Worm (Caenorhabditis elegans): Measurements from ENCODE around the gene Y6G8.8.

- TF ChIP-seq nhr-2 (tag; optimal IDR thresholded peaks at IDR 0.05) (no peak), nhr-237 (tag; optimal IDR thresholded peaks at IDR 0.05) (no peak), snpc-4 (tag; optimal IDR thresholded peaks at IDR 0.05) (no peak), nhr-12 (tag; optimal IDR thresholded peaks at IDR 0.05) (no peak), nhr-76 (tag; optimal IDR thresholded peaks at IDR 0.05) (no peak), nhr-28 (tag; optimal IDR thresholded peaks at IDR 0.05) (no peak), pha-4 (tag; optimal IDR thresholded peaks at IDR 0.05) (no peak), hlh-1 (tag; optimal IDR thresholded peaks at IDR 0.05) (no peak), blmp-1 (tag; optimal IDR thresholded peaks at IDR 0.05) (no peak), zip-8 (tag; optimal IDR thresholded peaks at IDR 0.05) (no peak), unc-62 (GFP tag; optimal IDR thresholded peaks at IDR 0.05) (no peak)
These were observed 18.8 kb upstream of the Y6G8.8 start, which contains the start of gene ztf-25 for ce11 chrV:17601520-17601919.
